Fruit fly (Drosophila melanogaster) whole organism, pupa: ENCODE measurements around the gene MFS10.
"Not testable (repeated sequence)": the region's sequence is repeated elsewhere in the genome, so short reads cannot be mapped to it uniquely, and the experiment has no call there.

ENCODE experiments used
- CG10348 ChIP-seq: fragments of 200-800 bp; sonication (Bioruptor generic); IDR thresholded peaks from 2 replicates; pipeline ENCODE4 v1.3.6; 2022; ENCODE audit warnings: missing biosample characterization, missing genetic modification characterization
- CG12605 ChIP-seq: fragments of 200-800 bp; sonication (Bioruptor generic); IDR thresholded peaks from 2 replicates; pipeline ENCODE4 v1.3.6; 2022; ENCODE audit warnings: missing biosample characterization, missing genetic modification characterization
- CG13204 ChIP-seq: fragments of 200-800 bp; sonication (Bioruptor generic); optimal IDR thresholded peaks from 2 replicates; lab custom pipeline; 2018; ENCODE audit warnings: missing biosample characterization, mild to moderate bottlenecking, missing genetic modification characterization, moderate library complexity
- CG15710 ChIP-seq: fragments of 200-800 bp; sonication (Bioruptor generic); optimal IDR thresholded peaks from 2 replicates; lab custom pipeline; 2018; ENCODE audit warnings: missing biosample characterization, mild to moderate bottlenecking, missing genetic modification characterization, moderate library complexity
- CG17806 ChIP-seq: fragments of 200-800 bp; sonication (Bioruptor generic); optimal IDR thresholded peaks from 2 replicates; lab custom pipeline; 2018; ENCODE audit warnings: missing biosample characterization, mild to moderate bottlenecking, missing genetic modification characterization, moderate library complexity
- CG32121 ChIP-seq: fragments of 200-800 bp; sonication (Bioruptor generic); IDR thresholded peaks from 2 replicates; pipeline ENCODE4 v1.3.6; 2022; ENCODE audit warnings: missing biosample characterization, missing genetic modification characterization
- CG34367 ChIP-seq: fragments of 200-800 bp; sonication (Bioruptor generic); optimal IDR thresholded peaks from 2 replicates; lab custom pipeline; 2018; ENCODE audit warnings: missing biosample characterization, mild to moderate bottlenecking, missing genetic modification characterization
- CG4496 ChIP-seq: fragments of 200-800 bp; sonication (Bioruptor generic); IDR thresholded peaks from 3 replicates; pipeline ENCODE4 v1.3.6; 2022; ENCODE audit warnings: missing biosample characterization, missing genetic modification characterization
- CG8159 ChIP-seq: fragments of 200-800 bp; sonication (Bioruptor generic); optimal IDR thresholded peaks from 3 replicates; lab custom pipeline; 2018; ENCODE audit warnings: missing biosample characterization, mild to moderate bottlenecking, missing genetic modification characterization, moderate library complexity
- CG8301 ChIP-seq: fragments of 200-800 bp; sonication (Bioruptor generic); optimal IDR thresholded peaks from 2 replicates; lab custom pipeline; 2018; ENCODE audit warnings: missing biosample characterization, mild to moderate bottlenecking, missing genetic modification characterization
- CG9948 ChIP-seq: fragments of 200-800 bp; sonication (Bioruptor generic); optimal IDR thresholded peaks from 2 replicates; lab custom pipeline; 2018; ENCODE audit warnings: missing biosample characterization, mild to moderate bottlenecking, missing genetic modification characterization, moderate library complexity
- D1 ChIP-seq: fragments of 200-800 bp; sonication (Bioruptor generic); optimal IDR thresholded peaks from 2 replicates; lab custom pipeline; 2018; ENCODE audit warnings: missing biosample characterization, mild to moderate bottlenecking, missing genetic modification characterization, moderate library complexity
- EcR ChIP-seq: fragments of 200-800 bp; sonication (Bioruptor generic); optimal IDR thresholded peaks from 3 replicates; lab custom pipeline; 2019; ENCODE audit warnings: missing biosample characterization, missing genetic modification characterization, mild to moderate bottlenecking, moderate library complexity, missing genetic modification reagents
- Ets98B ChIP-seq: fragments of 200-800 bp; sonication (Bioruptor generic); IDR thresholded peaks from 2 replicates; pipeline ENCODE4 v1.3.6; 2022; ENCODE audit warnings: missing biosample characterization, missing genetic modification characterization
- Pif1A ChIP-seq: fragments of 200-800 bp; sonication (Bioruptor generic); optimal IDR thresholded peaks from 3 replicates; lab custom pipeline; 2016; ENCODE audit warnings: missing biosample characterization, missing genetic modification characterization
- Pif1B ChIP-seq: fragments of 200-800 bp; sonication (Bioruptor generic); optimal IDR thresholded peaks from 3 replicates; lab custom pipeline; 2016; ENCODE audit warnings: missing biosample characterization, missing genetic modification characterization
- Snoo ChIP-seq: fragments of 200-800 bp; sonication (Bioruptor generic); optimal IDR thresholded peaks from 3 replicates; lab custom pipeline; 2017; ENCODE audit warnings: missing biosample characterization, mild to moderate bottlenecking, missing genetic modification characterization, inconsistent platforms
- fd96Ca ChIP-seq: fragments of 200-800 bp; sonication (Bioruptor generic); IDR thresholded peaks from 3 replicates; pipeline ENCODE4 v1.3.6; 2022; ENCODE audit warnings: missing biosample characterization, missing genetic modification characterization
- gl ChIP-seq: fragments of 200-800 bp; sonication (Bioruptor generic); optimal IDR thresholded peaks from 2 replicates; lab custom pipeline; 2018; ENCODE audit warnings: missing biosample characterization, mild to moderate bottlenecking, missing genetic modification characterization
- rn ChIP-seq: fragments of 200-800 bp; sonication (Bioruptor generic); IDR thresholded peaks from 2 replicates; pipeline ENCODE4 v1.3.6; 2022; ENCODE audit warnings: missing biosample characterization, missing genetic modification characterization

MFS10 gene

DNA sequence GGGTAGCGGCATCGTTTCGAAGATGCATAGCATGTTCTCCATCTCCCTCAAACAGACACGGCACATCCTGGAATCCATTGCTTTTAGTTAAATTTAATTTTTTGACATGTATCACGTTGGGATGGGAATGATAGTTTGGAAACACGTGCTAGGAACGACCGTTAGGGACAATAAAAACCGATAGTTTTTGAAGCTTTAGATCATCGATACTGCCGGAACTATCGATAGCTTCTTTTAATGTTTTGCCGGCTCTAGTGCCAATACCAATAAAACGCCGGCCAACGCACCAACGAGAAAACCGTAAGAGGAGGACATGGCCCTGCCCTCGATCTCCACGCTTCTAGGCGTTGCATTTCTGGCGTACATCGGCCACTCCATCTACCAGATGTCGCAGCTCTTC is 26.0 kb downstream of the MFS10 start, which contains the start of the genes CG4318 and CG4332:
Gene CG4318 (minus strand): TSS at position 142 of the 400 bp plus-strand sequence.
Gene CG4332 (plus strand): TSS at position 256 of the 400 bp plus-strand sequence.
- TF ChIP-seq Pif1A (GFP tag; lab: Kevin White, UChicago) (no peak), EcR (GFP tag; lab: Kevin White, UChicago) (peak; percentile 2)

DNA sequence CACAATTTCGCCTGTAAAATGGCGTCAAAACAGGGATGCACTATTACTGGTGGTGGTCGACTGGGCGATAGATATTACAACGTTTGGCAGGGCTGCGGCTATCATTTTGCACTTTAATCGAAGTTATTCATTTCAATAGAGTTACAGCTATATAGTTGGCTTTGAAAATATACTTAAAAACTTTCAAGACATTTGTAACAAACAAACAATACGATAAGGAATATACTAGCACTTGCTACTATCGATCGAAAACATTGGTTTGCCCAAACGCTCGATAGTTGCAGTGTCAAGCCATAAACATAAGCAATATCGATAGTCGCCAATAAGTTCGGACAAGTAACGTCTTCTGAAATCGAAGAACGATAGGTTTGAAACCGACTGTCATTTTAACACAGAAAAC is 30.7 kb downstream of the MFS10 start, which contains the start of the genes Bap60 and CG12096:
Gene Bap60 (minus strand): TSS at position 28 of the 400 bp plus-strand sequence.
Gene CG12096 (plus strand): TSS at position 124 of the 400 bp plus-strand sequence.
- TF ChIP-seq CG4496 (GFP tag; lab: Robert Waterston, UW) = peak; percentile 73; the same call in 2 of the 3 replicates
- TF ChIP-seq CG10348 (GFP tag; lab: Robert Waterston, UW) = no peak
- TF ChIP-seq Pif1A (GFP tag; lab: Kevin White, UChicago) = no peak
- no peak for TF ChIP-seq CG12605 (GFP tag; lab: Robert Waterston, UW)
- TF ChIP-seq Snoo = peak; percentile 51
- no peak for TF ChIP-seq EcR (GFP tag; lab: Kevin White, UChicago)
- TF ChIP-seq CG17806 (tag; lab: Kevin White, UChicago) = peak; percentile 53
- TF ChIP-seq fd96Ca = peak; percentile 77; the same call in 2 of the 3 replicates
- TF ChIP-seq Pif1B (GFP tag; lab: Kevin White, UChicago) = no peak
- TF ChIP-seq gl (tag; lab: Kevin White, UChicago) = peak; percentile 10
- peak; percentile 54 for TF ChIP-seq CG34367 (tag; lab: Kevin White, UChicago)
- TF ChIP-seq CG15710 (tag; lab: Kevin White, UChicago) = peak; percentile 75
- no peak for TF ChIP-seq CG13204
- TF ChIP-seq Ets98B (GFP tag; lab: Robert Waterston, UW) = no peak
- TF ChIP-seq CG8159 = peak; percentile 68
- TF ChIP-seq CG9948 (tag; lab: Kevin White, UChicago) = peak; percentile 43
- TF ChIP-seq CG32121 = 0 out of 2 replicates have a peak, but pooled peaks have one; percentile 16
- TF ChIP-seq CG8301 (tag; lab: Kevin White, UChicago) = no peak

DNA sequence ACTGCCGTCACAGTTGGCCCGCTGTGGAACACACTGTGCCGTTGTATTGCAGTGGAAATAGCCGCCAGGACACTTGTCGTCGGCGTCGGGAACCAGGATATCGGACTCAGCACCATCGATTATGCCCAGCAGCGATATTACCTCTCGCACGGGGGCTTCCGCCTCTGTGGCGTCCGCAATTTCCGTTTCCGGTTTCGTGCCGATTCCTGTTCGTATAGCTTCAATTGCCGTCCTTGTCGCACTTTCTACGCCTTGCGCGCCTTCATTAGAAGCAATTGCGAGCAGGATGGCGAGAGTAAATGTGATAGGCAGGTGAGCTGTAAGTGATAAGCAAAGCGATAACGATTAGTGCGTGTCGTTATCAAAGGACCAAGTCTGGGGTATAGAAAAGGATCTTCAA is 44.0 kb downstream of the MFS10 start:
- TF ChIP-seq gl (tag; lab: Kevin White, UChicago) (no peak), CG17806 (tag; lab: Kevin White, UChicago) (no peak), D1 (tag; lab: Kevin White, UChicago) (no peak), CG34367 (tag; lab: Kevin White, UChicago) (no peak), CG32121 (no peak), CG4496 (GFP tag; lab: Robert Waterston, UW) (no peak), CG10348 (GFP tag; lab: Robert Waterston, UW) (no peak), Pif1B (GFP tag; lab: Kevin White, UChicago) (no peak), Pif1A (GFP tag; lab: Kevin White, UChicago) (no peak), rn (GFP tag; lab: Robert Waterston, UW) (no peak), CG13204 (no peak), fd96Ca (no peak), Ets98B (GFP tag; lab: Robert Waterston, UW) (no peak), CG8301 (tag; lab: Kevin White, UChicago) (no peak), CG9948 (tag; lab: Kevin White, UChicago) (no peak)

DNA sequence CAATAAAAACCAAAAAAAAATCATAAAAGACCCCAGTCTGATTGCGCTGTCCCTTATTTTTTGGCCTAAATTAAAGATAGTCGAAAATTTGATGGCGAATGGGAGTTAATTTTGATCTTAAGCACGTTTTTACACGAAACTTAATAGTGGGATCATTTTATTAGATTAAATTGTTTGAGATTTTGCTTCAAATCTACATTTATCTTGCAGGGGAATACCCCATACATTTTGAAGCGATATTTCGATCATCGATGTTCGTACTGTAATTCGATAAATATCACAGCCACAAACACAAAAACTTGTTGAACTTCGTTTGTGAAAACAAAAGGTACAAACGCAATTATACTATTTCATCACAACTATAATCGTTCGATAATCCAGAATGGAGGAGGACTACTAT is 48.9 kb downstream of the MFS10 start, which contains the start of gene CG32640:
Gene CG32640 (plus strand): TSS at position 286 of the 400 bp plus-strand sequence.
- TF ChIP-seq CG12605 (GFP tag; lab: Robert Waterston, UW) (0 out of 2 replicates have a peak, but pooled peaks have one; percentile 10), CG4496 (GFP tag; lab: Robert Waterston, UW) (peak; percentile 46; the same call in 1 of the 3 replicates)

DNA sequence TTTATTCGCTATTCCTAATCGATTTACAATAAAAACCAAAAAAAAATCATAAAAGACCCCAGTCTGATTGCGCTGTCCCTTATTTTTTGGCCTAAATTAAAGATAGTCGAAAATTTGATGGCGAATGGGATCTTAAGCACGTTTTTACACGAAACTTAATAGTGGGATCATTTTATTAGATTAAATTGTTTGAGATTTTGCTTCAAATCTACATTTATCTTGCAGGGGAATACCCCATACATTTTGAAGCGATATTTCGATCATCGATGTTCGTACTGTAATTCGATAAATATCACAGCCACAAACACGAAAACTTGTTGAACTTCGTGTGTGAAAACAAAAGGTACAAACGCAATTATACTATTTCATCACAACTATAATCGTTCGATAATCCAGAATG is 55.4 kb downstream of the MFS10 start, which contains the start of gene CG32641:
Gene CG32641 (plus strand): TSS at position 301 of the 400 bp plus-strand sequence.
- TF ChIP-seq CG10348 (GFP tag; lab: Robert Waterston, UW); CG17806 (tag; lab: Kevin White, UChicago); fd96Ca: not testable (repeated sequence)
